Worm (Caenorhabditis elegans) whole organism, mixed stage, embryonic: ENCODE results near the gene nprl-2.
"Not testable (repeated sequence)": the region's sequence is repeated elsewhere in the genome, so short reads cannot be mapped to it uniquely, and the experiment has no call there.

Source experiments
- M03D4.4 ChIP-seq: sonication (generic microtip); optimal IDR thresholded peaks from 2 replicates; lab custom pipeline; 2017; ENCODE audit warnings: mild to moderate bottlenecking, missing genetic modification characterization, missing compliant biosample characterization
- bed-3 ChIP-seq: fragments of 200-800 bp; sonication (Bioruptor generic); optimal IDR thresholded peaks from 3 replicates; lab custom pipeline; 2018; ENCODE audit warnings: mild to moderate bottlenecking, missing genetic modification characterization, moderate library complexity, missing compliant biosample characterization
- blmp-1 ChIP-seq: fragments of 150-350 bp; optimal IDR thresholded peaks from 2 replicates; lab custom pipeline; 2014; ENCODE audit warnings: missing biosample characterization, missing genetic modification characterization
- ceh-39 ChIP-seq: fragments of 150-350 bp; optimal IDR thresholded peaks from 2 replicates; lab custom pipeline; 2014; ENCODE audit warnings: missing biosample characterization, missing genetic modification characterization
- ceh-43 ChIP-seq: fragments of 200-800 bp; sonication (Bioruptor generic); optimal IDR thresholded peaks from 2 replicates; lab custom pipeline; 2018; ENCODE audit warnings: mild to moderate bottlenecking, missing genetic modification characterization, moderate library complexity, missing compliant biosample characterization
- ceh-83 ChIP-seq: fragments of 200-800 bp; sonication (Bioruptor generic); optimal IDR thresholded peaks from 2 replicates; lab custom pipeline; 2018; ENCODE audit warnings: mild to moderate bottlenecking, missing genetic modification characterization, missing compliant biosample characterization
- ces-1 ChIP-seq: fragments of 150-350 bp; optimal IDR thresholded peaks from 2 replicates; lab custom pipeline; 2014; ENCODE audit warnings: missing biosample characterization, missing genetic modification reagents, missing genetic modification characterization
- cnd-1 ChIP-seq: fragments of 200-800 bp; sonication (Bioruptor generic); optimal IDR thresholded peaks from 2 replicates; lab custom pipeline; 2018; ENCODE audit warnings: mild to moderate bottlenecking, missing genetic modification characterization, missing compliant biosample characterization
- drap-1 ChIP-seq: fragments of 200-800 bp; sonication (Bioruptor generic); optimal IDR thresholded peaks from 3 replicates; lab custom pipeline; 2018; ENCODE audit warnings: mild to moderate bottlenecking, missing genetic modification characterization, missing compliant biosample characterization
- elt-1 ChIP-seq: sonication (generic microtip); optimal IDR thresholded peaks from 2 replicates; lab custom pipeline; 2017; ENCODE audit warnings: missing genetic modification characterization, mild to moderate bottlenecking, missing compliant biosample characterization, antibody characterized with exemption, moderate library complexity, borderline replicate concordance; ENCODE audit not compliant: insufficient read depth
- elt-3 ChIP-seq: fragments of 150-350 bp; optimal IDR thresholded peaks from 2 replicates; lab custom pipeline; 2014; ENCODE audit warnings: missing biosample characterization, missing genetic modification characterization
- flh-1 ChIP-seq: fragments of 200-800 bp; sonication (Bioruptor generic); optimal IDR thresholded peaks from 2 replicates; lab custom pipeline; 2018; ENCODE audit warnings: mild to moderate bottlenecking, missing genetic modification characterization, moderate library complexity, missing compliant biosample characterization
- ham-2 ChIP-seq: fragments of 200-800 bp; sonication (Bioruptor generic); optimal IDR thresholded peaks from 2 replicates; lab custom pipeline; 2018; ENCODE audit warnings: mild to moderate bottlenecking, missing genetic modification characterization, missing compliant biosample characterization
- hlh-1 ChIP-seq: fragments of 150-350 bp; optimal IDR thresholded peaks from 2 replicates; lab custom pipeline; 2014; ENCODE audit warnings: missing biosample characterization, missing genetic modification reagents, missing genetic modification characterization
- lin-13 ChIP-seq: fragments of 150-350 bp; optimal IDR thresholded peaks from 2 replicates; lab custom pipeline; 2014; ENCODE audit warnings: missing biosample characterization, missing genetic modification characterization
- lin-32 ChIP-seq: fragments of 200-800 bp; sonication (Bioruptor generic); optimal IDR thresholded peaks from 2 replicates; lab custom pipeline; 2018; ENCODE audit warnings: mild to moderate bottlenecking, missing genetic modification characterization, missing compliant biosample characterization
- lsy-2 ChIP-seq: fragments of 150-350 bp; optimal IDR thresholded peaks from 2 replicates; lab custom pipeline; 2014; ENCODE audit warnings: missing biosample characterization, missing genetic modification characterization
- mab-5 ChIP-seq: fragments of 150-350 bp; optimal IDR thresholded peaks from 2 replicates; lab custom pipeline; 2014; ENCODE audit warnings: missing biosample characterization, missing genetic modification characterization
- mep-1 ChIP-seq: fragments of 150-350 bp; optimal IDR thresholded peaks from 2 replicates; lab custom pipeline; 2017; ENCODE audit warnings: missing biosample characterization, missing genetic modification reagents, missing genetic modification characterization, inconsistent platforms
- mls-2 ChIP-seq: sonication (generic microtip); optimal IDR thresholded peaks from 2 replicates; lab custom pipeline; 2016; ENCODE audit warnings: mild to moderate bottlenecking, missing genetic modification characterization, moderate library complexity, missing compliant biosample characterization
- nhr-12 ChIP-seq: fragments of 150-350 bp; optimal IDR thresholded peaks from 2 replicates; lab custom pipeline; 2014; ENCODE audit warnings: missing biosample characterization, missing genetic modification characterization
- nhr-2 ChIP-seq: fragments of 150-350 bp; optimal IDR thresholded peaks from 2 replicates; lab custom pipeline; 2014; ENCODE audit warnings: missing biosample characterization, missing genetic modification characterization
- nhr-237 ChIP-seq: fragments of 150-350 bp; optimal IDR thresholded peaks from 2 replicates; lab custom pipeline; 2014; ENCODE audit warnings: missing biosample characterization, missing genetic modification characterization
- nhr-28 ChIP-seq: fragments of 150-350 bp; optimal IDR thresholded peaks from 2 replicates; lab custom pipeline; 2014; ENCODE audit warnings: missing biosample characterization, missing genetic modification characterization
- nhr-76 ChIP-seq: sonication (generic microtip); optimal IDR thresholded peaks from 2 replicates; lab custom pipeline; 2017; ENCODE audit warnings: missing biosample characterization, missing genetic modification characterization
- pha-4 ChIP-seq: fragments of 150-350 bp; optimal IDR thresholded peaks from 2 replicates; lab custom pipeline; 2018; ENCODE audit warnings: missing biosample characterization, missing genetic modification reagents, missing genetic modification characterization
- sem-2 ChIP-seq: fragments of 200-800 bp; sonication (Bioruptor generic); optimal IDR thresholded peaks from 2 replicates; lab custom pipeline; 2018; ENCODE audit warnings: mild to moderate bottlenecking, missing genetic modification characterization, missing compliant biosample characterization
- snpc-4 ChIP-seq: fragments of 150-350 bp; optimal IDR thresholded peaks from 2 replicates; lab custom pipeline; 2014; ENCODE audit warnings: missing biosample characterization, missing genetic modification characterization
- sptf-1 ChIP-seq: sonication (generic microtip); optimal IDR thresholded peaks from 2 replicates; lab custom pipeline; 2017; ENCODE audit warnings: mild to moderate bottlenecking, missing genetic modification characterization, moderate library complexity, missing compliant biosample characterization
- tbx-8 ChIP-seq: fragments of 200-800 bp; sonication (Bioruptor generic); optimal IDR thresholded peaks from 2 replicates; lab custom pipeline; 2018; ENCODE audit warnings: mild to moderate bottlenecking, missing genetic modification characterization, moderate library complexity, missing compliant biosample characterization
- unc-120 ChIP-seq: sonication (generic microtip); optimal IDR thresholded peaks from 2 replicates; lab custom pipeline; 2017; ENCODE audit warnings: missing genetic modification characterization, missing compliant biosample characterization; ENCODE audit not compliant: poor library complexity, severe bottlenecking
- unc-39 ChIP-seq: fragments of 150-350 bp; optimal IDR thresholded peaks from 2 replicates; lab custom pipeline; 2014; ENCODE audit warnings: missing biosample characterization, missing genetic modification characterization
- unc-62 ChIP-seq: fragments of 150-350 bp; optimal IDR thresholded peaks from 2 replicates; lab custom pipeline; 2014; ENCODE audit warnings: missing biosample characterization, missing genetic modification reagents, missing genetic modification characterization
- zip-8 ChIP-seq: fragments of 150-350 bp; optimal IDR thresholded peaks from 2 replicates; lab custom pipeline; 2014; ENCODE audit warnings: missing biosample characterization, missing genetic modification characterization
- ztf-11 ChIP-seq: fragments of 150-350 bp; optimal IDR thresholded peaks from 2 replicates; lab custom pipeline; 2014; ENCODE audit warnings: missing biosample characterization, missing genetic modification characterization

The nprl-2 gene

ce11 chrIV:7563850-7564249, 7.2 kb downstream of the nprl-2 start, which contains the start of gene F32E10.9:
Gene F32E10.9, minus strand, starts transcription at chrIV:7563950.
- TF ChIP-seq ceh-39 (tag; lab: Kevin White, UChicago); flh-1; mls-2 (tag; lab: Kevin White, UChicago): not testable (repeated sequence)

DNA sequence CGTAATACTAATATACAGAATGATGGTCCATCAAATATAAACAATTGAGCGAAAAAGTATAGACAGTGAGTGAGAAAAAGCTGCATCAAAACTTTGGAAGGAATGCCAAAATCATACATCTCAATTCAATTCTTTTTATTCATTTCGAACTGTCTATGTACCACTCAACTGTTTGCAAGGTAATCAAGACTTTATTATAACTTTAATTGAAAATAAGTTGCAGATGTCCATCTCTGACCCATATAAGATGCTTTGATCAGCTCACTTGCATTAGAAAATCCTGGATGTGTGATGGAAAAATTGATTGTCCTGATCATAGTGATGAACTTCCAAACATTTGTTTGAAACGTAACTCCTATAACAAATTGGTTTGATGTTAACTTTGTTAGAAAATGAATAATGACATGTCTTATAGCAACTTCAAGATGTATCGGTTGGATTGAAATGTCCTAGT, 11.0 kb downstream of the nprl-2 start, which contains the start of gene F32E10.8:
TSS of gene F32E10.8 (plus strand) at position 51 of the 454 bp plus-strand sequence.
- no peak for TF ChIP-seq nhr-237 (tag; lab: Kevin White, UChicago)
- no peak for TF ChIP-seq mls-2 (tag; lab: Kevin White, UChicago)
- TF ChIP-seq unc-120 (tag; lab: Kevin White, UChicago), result no peak
- TF ChIP-seq drap-1 (GFP tag; lab: Kevin White, UChicago), result no peak
- TF ChIP-seq nhr-28 (tag; lab: Kevin White, UChicago), result no peak
- no peak for TF ChIP-seq unc-39 (tag; lab: Kevin White, UChicago)
- no peak for TF ChIP-seq nhr-12
- TF ChIP-seq, all 35 proteins: peak for 0

- TF ChIP-seq elt-1 (tag; lab: Kevin White, UChicago) (no peak), nhr-76 (no peak), snpc-4 (tag; lab: Kevin White, UChicago) (no peak), ceh-83 (GFP tag; lab: Kevin White, UChicago) (no peak), pha-4 (tag; lab: Kevin White, UChicago) (no peak), drap-1 (GFP tag; lab: Kevin White, UChicago) (no peak)
Measured at ce11 chrIV:7568593-7568992, 12.0 kb downstream of the nprl-2 start, which contains the start of gene clec-180. Gene clec-180, plus strand, starts transcription at chrIV:7568893.

DNA sequence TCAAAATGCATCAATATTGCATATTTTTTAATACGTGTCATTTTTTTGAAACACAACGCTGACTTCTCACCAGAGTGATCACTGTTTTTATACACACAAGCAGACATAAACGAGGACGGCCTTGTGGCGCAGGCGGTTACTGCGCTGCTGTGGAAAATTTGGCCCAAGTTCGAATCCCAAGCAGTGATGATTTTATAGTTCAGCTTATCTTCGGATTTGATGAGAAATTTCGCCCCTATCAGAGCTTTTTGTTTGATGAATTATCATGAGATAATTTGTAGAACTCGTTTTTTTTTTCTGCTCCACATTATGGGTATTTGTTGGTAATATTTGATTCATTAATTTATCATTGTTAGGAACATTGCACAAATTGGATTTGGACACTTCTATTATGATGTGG, 17.3 kb downstream of the nprl-2 start:
- TF ChIP-seq bed-3 (GFP tag; lab: Kevin White, UChicago), result peak; percentile 93
- no peak for TF ChIP-seq nhr-12
- no peak for TF ChIP-seq nhr-2 (tag; lab: Kevin White, UChicago)
- peak; percentile 98 for TF ChIP-seq drap-1 (GFP tag; lab: Kevin White, UChicago)
- no peak for TF ChIP-seq ceh-39 (tag; lab: Kevin White, UChicago)
- peak; percentile 64 for TF ChIP-seq lin-13 (tag; lab: Kevin White, UChicago)
- peak; percentile 88 for TF ChIP-seq sem-2 (GFP tag; lab: Kevin White, UChicago)
- TF ChIP-seq unc-62 (GFP tag; lab: Kevin White, UChicago), result peak; percentile 73
- TF ChIP-seq ces-1, result no peak
- TF ChIP-seq hlh-1 (tag; lab: Kevin White, UChicago), result peak; percentile 7
- TF ChIP-seq mab-5 (tag; lab: Kevin White, UChicago), result no peak
- peak; percentile 88 for TF ChIP-seq mep-1 (tag; lab: Kevin White, UChicago)
- peak; percentile 57 for TF ChIP-seq ztf-11 (tag; lab: Kevin White, UChicago)
- peak; percentile 10 for TF ChIP-seq nhr-76
- TF ChIP-seq elt-1 (tag; lab: Kevin White, UChicago), result peak; percentile 41
- TF ChIP-seq blmp-1, result peak; percentile 8
- peak; percentile 84 for TF ChIP-seq flh-1
- no peak for TF ChIP-seq unc-39 (tag; lab: Kevin White, UChicago)
- TF ChIP-seq pha-4 (tag; lab: Kevin White, UChicago), result peak; percentile 41
- TF ChIP-seq snpc-4 (tag; lab: Kevin White, UChicago), result no peak
- peak; percentile 88 for TF ChIP-seq tbx-8 (GFP tag; lab: Kevin White, UChicago)
- TF ChIP-seq lsy-2, result peak; percentile 57
- TF ChIP-seq sptf-1 (tag; lab: Kevin White, UChicago), result peak; percentile 98
- no peak for TF ChIP-seq zip-8
- TF ChIP-seq mls-2 (tag; lab: Kevin White, UChicago), result peak; percentile 98
- TF ChIP-seq nhr-237 (tag; lab: Kevin White, UChicago), result peak; percentile 76
- peak; percentile 97 for TF ChIP-seq M03D4.4 (tag; lab: Kevin White, UChicago)
- peak; percentile 82 for TF ChIP-seq nhr-28 (tag; lab: Kevin White, UChicago)
- TF ChIP-seq ceh-43 (GFP tag; lab: Kevin White, UChicago), result peak; percentile 94
- TF ChIP-seq lin-32 (GFP tag; lab: Kevin White, UChicago), result peak; percentile 94
- peak; percentile 98 for TF ChIP-seq ham-2 (GFP tag; lab: Kevin White, UChicago)
- peak; percentile 96 for TF ChIP-seq unc-120 (tag; lab: Kevin White, UChicago)
- peak; percentile 98 for TF ChIP-seq ceh-83 (GFP tag; lab: Kevin White, UChicago)
- peak; percentile 85 for TF ChIP-seq elt-3 (tag; lab: Kevin White, UChicago)
- peak; percentile 95 for TF ChIP-seq cnd-1 (tag; lab: Kevin White, UChicago)
